Worm (Caenorhabditis elegans) whole organism, L3 larva: Measurements from ENCODE around the gene lmtr-3.

Experiments
- R02D3.7 ChIP-seq: fragments of 150-350 bp; optimal IDR thresholded peaks from 2 replicates; lab custom pipeline; 2014; ENCODE audit warnings: missing biosample characterization, missing genetic modification characterization
- aly-2 ChIP-seq: fragments of 150-350 bp; optimal IDR thresholded peaks from 2 replicates; lab custom pipeline; 2014; ENCODE audit warnings: missing biosample characterization, missing genetic modification characterization
- ama-1 ChIP-seq: fragments of 150-350 bp; optimal IDR thresholded peaks from 2 replicates; lab custom pipeline; 2018
- ceh-16 ChIP-seq: sonication (generic microtip); optimal IDR thresholded peaks from 2 replicates; lab custom pipeline; 2017; ENCODE audit warnings: missing biosample characterization, missing genetic modification characterization
- ceh-28 ChIP-seq: fragments of 150-350 bp; optimal IDR thresholded peaks from 2 replicates; lab custom pipeline; 2014; ENCODE audit warnings: missing biosample characterization, missing genetic modification reagents, missing genetic modification characterization
- ceh-9 ChIP-seq: sonication (generic microtip); optimal IDR thresholded peaks from 2 replicates; lab custom pipeline; 2018; ENCODE audit warnings: missing biosample characterization, missing genetic modification characterization
- daf-12 ChIP-seq: fragments of 150-350 bp; optimal IDR thresholded peaks from 2 replicates; lab custom pipeline; 2014; ENCODE audit warnings: missing biosample characterization, missing genetic modification reagents, missing genetic modification characterization
- egl-27 ChIP-seq: sonication (generic microtip); optimal IDR thresholded peaks from 4 replicates; lab custom pipeline; 2017; ENCODE audit warnings: missing biosample characterization, missing genetic modification reagents, missing genetic modification characterization
- elt-1 ChIP-seq: fragments of 150-350 bp; optimal IDR thresholded peaks from 2 replicates; lab custom pipeline; 2014; ENCODE audit warnings: missing biosample characterization, missing genetic modification characterization
- elt-2 ChIP-seq: sonication (generic microtip); optimal IDR thresholded peaks from 2 replicates; lab custom pipeline; 2016; ENCODE audit warnings: missing genetic modification reagents, mild to moderate bottlenecking, missing genetic modification characterization, missing compliant biosample characterization
- eor-1 ChIP-seq, 2 experiments: fragments of 150-350 bp; optimal IDR thresholded peaks; 2 replicates each; lab custom pipeline; 2014 to 2018; ENCODE audit warnings: missing biosample characterization in 2 of 2, missing genetic modification characterization in 2 of 2
- fkh-10 ChIP-seq: sonication (generic microtip); optimal IDR thresholded peaks from 2 replicates; lab custom pipeline; 2017; ENCODE audit warnings: missing biosample characterization, missing genetic modification reagents, missing genetic modification characterization
- fkh-2 ChIP-seq: fragments of 150-350 bp; optimal IDR thresholded peaks from 2 replicates; lab custom pipeline; 2014; ENCODE audit warnings: missing biosample characterization, missing genetic modification reagents, missing genetic modification characterization
- fos-1 ChIP-seq: fragments of 150-350 bp; optimal IDR thresholded peaks from 2 replicates; lab custom pipeline; 2014; ENCODE audit warnings: missing biosample characterization, missing genetic modification characterization
- hmg-11 ChIP-seq: sonication (generic microtip); optimal IDR thresholded peaks from 2 replicates; lab custom pipeline; 2016; ENCODE audit warnings: missing genetic modification characterization, missing compliant biosample characterization
- jun-1 ChIP-seq: fragments of 150-350 bp; optimal IDR thresholded peaks from 2 replicates; lab custom pipeline; 2014; ENCODE audit warnings: missing biosample characterization, missing genetic modification reagents, missing genetic modification characterization
- mdl-1 ChIP-seq: fragments of 150-350 bp; optimal IDR thresholded peaks from 2 replicates; lab custom pipeline; 2014; ENCODE audit warnings: missing biosample characterization, missing genetic modification characterization
- mml-1 ChIP-seq: fragments of 150-350 bp; sonication (generic microtip); optimal IDR thresholded peaks from 3 replicates; lab custom pipeline; 2014; ENCODE audit warnings: missing biosample characterization, missing genetic modification characterization
- nfya-1 ChIP-seq: sonication (generic microtip); optimal IDR thresholded peaks from 2 replicates; lab custom pipeline; 2017; ENCODE audit warnings: missing genetic modification characterization, mild to moderate bottlenecking, missing compliant biosample characterization, antibody characterized with exemption, moderate library complexity; ENCODE audit not compliant: insufficient read depth
- nhr-11 ChIP-seq: fragments of 150-350 bp; optimal IDR thresholded peaks from 2 replicates; lab custom pipeline; 2014; ENCODE audit warnings: missing biosample characterization, missing genetic modification characterization
- nhr-12 ChIP-seq: fragments of 150-350 bp; optimal IDR thresholded peaks from 2 replicates; lab custom pipeline; 2014; ENCODE audit warnings: missing biosample characterization, missing genetic modification characterization
- nhr-23 ChIP-seq: fragments of 150-350 bp; optimal IDR thresholded peaks from 2 replicates; lab custom pipeline; 2014; ENCODE audit warnings: missing biosample characterization, missing genetic modification reagents, missing genetic modification characterization
- nhr-25 ChIP-seq: sonication (generic microtip); optimal IDR thresholded peaks from 2 replicates; lab custom pipeline; 2017; ENCODE audit warnings: missing biosample characterization, missing genetic modification characterization
- nhr-28 ChIP-seq: fragments of 150-350 bp; optimal IDR thresholded peaks from 2 replicates; lab custom pipeline; 2014; ENCODE audit warnings: missing biosample characterization, missing genetic modification characterization
- nhr-43 ChIP-seq: sonication (generic microtip); optimal IDR thresholded peaks from 2 replicates; lab custom pipeline; 2016; ENCODE audit warnings: mild to moderate bottlenecking, missing genetic modification characterization, missing compliant biosample characterization; ENCODE audit not compliant: poor library complexity, severe bottlenecking
- nhr-67 ChIP-seq: fragments of 150-350 bp; optimal IDR thresholded peaks from 2 replicates; lab custom pipeline; 2014; ENCODE audit warnings: missing biosample characterization, missing genetic modification characterization
- nhr-76 ChIP-seq: fragments of 150-350 bp; sonication (generic microtip); optimal IDR thresholded peaks from 5 replicates; lab custom pipeline; 2014; ENCODE audit warnings: missing biosample characterization, missing genetic modification characterization
- nhr-77 ChIP-seq: fragments of 150-350 bp; optimal IDR thresholded peaks from 2 replicates; lab custom pipeline; 2014; ENCODE audit warnings: missing biosample characterization, missing genetic modification characterization
- pha-4 ChIP-seq: fragments of 150-350 bp; optimal IDR thresholded peaks from 2 replicates; lab custom pipeline; 2014; ENCODE audit warnings: missing biosample characterization, missing genetic modification reagents, missing genetic modification characterization
- sea-2 ChIP-seq: fragments of 150-350 bp; sonication (generic microtip); optimal IDR thresholded peaks from 4 replicates; lab custom pipeline; 2014; ENCODE audit warnings: missing biosample characterization, missing genetic modification reagents, missing genetic modification characterization
- skn-1 ChIP-seq: fragments of 150-350 bp; optimal IDR thresholded peaks from 2 replicates; lab custom pipeline; 2014; ENCODE audit warnings: missing biosample characterization, missing genetic modification characterization
- tbx-2 ChIP-seq: sonication (generic microtip); optimal IDR thresholded peaks from 2 replicates; lab custom pipeline; 2016; ENCODE audit warnings: mild to moderate bottlenecking, missing genetic modification characterization, missing compliant biosample characterization
- unc-39 ChIP-seq: sonication (generic microtip); optimal IDR thresholded peaks from 4 replicates; lab custom pipeline; 2017; ENCODE audit warnings: missing biosample characterization, missing genetic modification characterization
- unc-62 ChIP-seq: fragments of 150-350 bp; sonication (generic microtip); optimal IDR thresholded peaks from 4 replicates; lab custom pipeline; 2014; ENCODE audit warnings: missing biosample characterization, missing genetic modification reagents, missing genetic modification characterization
- ztf-11 ChIP-seq: fragments of 150-350 bp; optimal IDR thresholded peaks from 2 replicates; lab custom pipeline; 2014; ENCODE audit warnings: missing biosample characterization, missing genetic modification characterization

lmtr-3 gene

ce11 chrV:11124922-11125321, 936 bp downstream of the lmtr-3 start, which contains the start of gene C06H2.2:
TSS of gene C06H2.2 (plus strand) at chrV:11125222.
- TF ChIP-seq ceh-16 (tag; lab: Kevin White, UChicago) (no peak), nhr-23 (tag; lab: Kevin White, UChicago) (no peak), nhr-76 (tag; lab: Kevin White, UChicago) (no peak), skn-1 (tag; lab: Kevin White, UChicago) (no peak), ztf-11 (no peak), tbx-2 (tag; lab: Kevin White, UChicago) (no peak), nhr-12 (tag; lab: Kevin White, UChicago) (no peak), unc-62 (GFP tag; lab: Kevin White, UChicago) (no peak), R02D3.7 (tag; lab: Kevin White, UChicago) (no peak), sea-2 (GFP tag; lab: Kevin White, UChicago) (no peak), fkh-10 (GFP tag; lab: Kevin White, UChicago) (no peak), fos-1 (tag; lab: Kevin White, UChicago) (no peak)

- TF ChIP-seq skn-1 (tag; lab: Kevin White, UChicago) (no peak), unc-39 (tag; lab: Kevin White, UChicago) (no peak), hmg-11 (tag; lab: Kevin White, UChicago) (no peak), ama-1 (lab: Kevin White, UChicago) (no peak), elt-2 (tag; lab: Kevin White, UChicago) (no peak), nhr-67 (no peak), unc-62 (GFP tag; lab: Kevin White, UChicago) (no peak), ceh-16 (tag; lab: Kevin White, UChicago) (no peak), daf-12 (tag; lab: Kevin White, UChicago) (no peak), nfya-1 (no peak), ceh-28 (tag; lab: Kevin White, UChicago) (no peak), mml-1 (tag; lab: Kevin White, UChicago) (no peak), nhr-28 (tag; lab: Kevin White, UChicago) (no peak), jun-1 (tag; lab: Kevin White, UChicago) (no peak), ztf-11 (no peak)
- TF ChIP-seq, all 47 proteins: peak for 0
These were observed 3.2 kb downstream of the lmtr-3 start, which contains the start of gene jmjd-5 for ce11 chrV:11127197-11127596. TSS of gene jmjd-5 (plus strand) at chrV:11127497.

ce11 chrV:11131801-11132200, 7.8 kb downstream of the lmtr-3 start:
- TF ChIP-seq pha-4, result no peak
- no peak for TF ChIP-seq ceh-9 (tag; lab: Kevin White, UChicago)
- no peak for TF ChIP-seq daf-12 (tag; lab: Kevin White, UChicago)
- TF ChIP-seq, all 47 proteins: peak for 0

ce11 chrV:11133516-11133915, 9.5 kb downstream of the lmtr-3 start:
- TF ChIP-seq nhr-25 (tag; lab: Kevin White, UChicago), result no peak
- TF ChIP-seq R02D3.7 (tag; lab: Kevin White, UChicago), result no peak
- no peak for TF ChIP-seq aly-2 (tag; lab: Kevin White, UChicago)
- TF ChIP-seq eor-1 (tag; optimal IDR thresholded peaks at IDR 0.05; lab: Kevin White, UChicago), result no peak
- TF ChIP-seq nhr-43 (tag; lab: Kevin White, UChicago), result no peak
- no peak for TF ChIP-seq nfya-1

ce11 chrV:11134296-11134695, 10.3 kb downstream of the lmtr-3 start, which contains the start of gene glb-3:
TSS of gene glb-3 (plus strand) at chrV:11134596.
- TF ChIP-seq hmg-11 (tag; lab: Kevin White, UChicago) (no peak), ceh-16 (tag; lab: Kevin White, UChicago) (no peak), nhr-25 (tag; lab: Kevin White, UChicago) (no peak), nhr-11 (tag; lab: Kevin White, UChicago) (no peak), ama-1 (lab: Kevin White, UChicago) (no peak), mdl-1 (tag; lab: Kevin White, UChicago) (no peak), skn-1 (tag; lab: Kevin White, UChicago) (no peak), ceh-28 (tag; lab: Kevin White, UChicago) (no peak), pha-4 (no peak), nhr-77 (tag; lab: Kevin White, UChicago) (no peak), nhr-76 (tag; lab: Kevin White, UChicago) (no peak), ceh-9 (tag; lab: Kevin White, UChicago) (no peak), daf-12 (tag; lab: Kevin White, UChicago) (no peak), nhr-67 (no peak), eor-1 (tag; optimal IDR thresholded peaks at IDR 0.05; lab: Kevin White, UChicago) (no peak), fkh-2 (tag; lab: Kevin White, UChicago) (no peak), nhr-23 (tag; lab: Kevin White, UChicago) (no peak), elt-1 (tag; lab: Kevin White, UChicago) (no peak), egl-27 (tag; lab: Kevin White, UChicago) (no peak)
